Fruit fly (Drosophila melanogaster) whole organism, prepupa: ENCODE measurements around the gene Josd.

Source experiments
- Blimp-1 ChIP-seq: fragments of 200-800 bp; sonication (Bioruptor generic); optimal IDR thresholded peaks from 3 replicates; lab custom pipeline; 2017; ENCODE audit warnings: missing biosample characterization, missing genetic modification characterization, mild to moderate bottlenecking, moderate library complexity, missing genetic modification reagents
- CG10669 ChIP-seq: fragments of 200-800 bp; sonication (Bioruptor generic); optimal IDR thresholded peaks from 3 replicates; lab custom pipeline; 2018; ENCODE audit warnings: missing biosample characterization, mild to moderate bottlenecking, missing genetic modification characterization, moderate library complexity
- CG11902 ChIP-seq: fragments of 200-800 bp; sonication (Bioruptor generic); optimal IDR thresholded peaks from 3 replicates; lab custom pipeline; 2016; ENCODE audit warnings: missing biosample characterization, missing genetic modification characterization
- CG15336 ChIP-seq: fragments of 200-800 bp; sonication (Bioruptor generic); IDR thresholded peaks from 2 replicates; pipeline ENCODE4 v1.3.6; 2022; ENCODE audit warnings: missing biosample characterization, missing genetic modification characterization
- CG31627 ChIP-seq: fragments of 200-800 bp; sonication (Bioruptor generic); optimal IDR thresholded peaks from 3 replicates; lab custom pipeline; 2016; ENCODE audit warnings: missing biosample characterization, missing genetic modification characterization
- CG4318 ChIP-seq: fragments of 200-800 bp; sonication (Bioruptor generic); optimal IDR thresholded peaks from 3 replicates; lab custom pipeline; 2017; ENCODE audit warnings: missing biosample characterization, mild to moderate bottlenecking, missing genetic modification characterization
- CG6163 ChIP-seq: fragments of 200-800 bp; sonication (Bioruptor generic); IDR thresholded peaks from 3 replicates; pipeline ENCODE4 v1.3.6; 2022; ENCODE audit warnings: missing biosample characterization, missing genetic modification characterization
- CG6808 ChIP-seq: fragments of 200-800 bp; sonication (Bioruptor generic); optimal IDR thresholded peaks from 3 replicates; lab custom pipeline; 2017; ENCODE audit warnings: missing biosample characterization, missing genetic modification characterization, mild to moderate bottlenecking, moderate library complexity, missing genetic modification reagents
- CG6854 ChIP-seq: fragments of 200-800 bp; sonication (Bioruptor generic); optimal IDR thresholded peaks from 2 replicates; lab custom pipeline; 2017; ENCODE audit warnings: missing biosample characterization, mild to moderate bottlenecking, missing genetic modification characterization
- CG8119 ChIP-seq: fragments of 200-800 bp; sonication (Bioruptor generic); IDR thresholded peaks from 3 replicates; pipeline ENCODE4 v1.3.6; 2022; ENCODE audit warnings: missing biosample characterization, missing genetic modification characterization
- CG8319 ChIP-seq: fragments of 200-800 bp; sonication (Bioruptor generic); optimal IDR thresholded peaks from 3 replicates; lab custom pipeline; 2016; ENCODE audit warnings: missing biosample characterization, missing genetic modification characterization
- Eip75B ChIP-seq: fragments of 200-800 bp; sonication (Bioruptor generic); optimal IDR thresholded peaks from 3 replicates; lab custom pipeline; 2016; ENCODE audit warnings: missing biosample characterization, missing genetic modification characterization
- Eip78C ChIP-seq: fragments of 200-800 bp; sonication (Bioruptor generic); peaks from one replicate; lab custom pipeline; 2016; ENCODE audit warnings: missing biosample characterization, missing genetic modification characterization
- Eip93F ChIP-seq: fragments of 200-800 bp; sonication (Bioruptor generic); optimal IDR thresholded peaks from 2 replicates; lab custom pipeline; 2016; ENCODE audit warnings: missing biosample characterization, mild to moderate bottlenecking, missing genetic modification characterization
- Ets21C ChIP-seq: fragments of 200-800 bp; sonication (Bioruptor generic); optimal IDR thresholded peaks from 3 replicates; lab custom pipeline; 2016; ENCODE audit warnings: missing biosample characterization, missing genetic modification characterization
- Ets96B ChIP-seq: fragments of 200-800 bp; optimal IDR thresholded peaks from 2 replicates; lab custom pipeline; 2019; ENCODE audit warnings: missing biosample characterization, mild to moderate bottlenecking, missing genetic modification characterization, moderate library complexity
- Hr38 ChIP-seq: sonication (Bioruptor generic); optimal IDR thresholded peaks from 2 replicates; lab custom pipeline; 2016; ENCODE audit warnings: missing biosample characterization, missing genetic modification characterization
- Hr39 ChIP-seq: fragments of 200-800 bp; sonication (Bioruptor generic); optimal IDR thresholded peaks from 2 replicates; lab custom pipeline; 2016; ENCODE audit warnings: missing biosample characterization, missing genetic modification characterization
- Met ChIP-seq: fragments of 200-800 bp; sonication (Bioruptor generic); optimal IDR thresholded peaks from 3 replicates; lab custom pipeline; 2016; ENCODE audit warnings: missing biosample characterization, missing genetic modification characterization
- Smox ChIP-seq: fragments of 200-800 bp; sonication (Bioruptor generic); optimal IDR thresholded peaks from 3 replicates; lab custom pipeline; 2016; ENCODE audit warnings: missing biosample characterization, missing genetic modification characterization
- Sox15 ChIP-seq: fragments of 200-800 bp; sonication (Bioruptor generic); optimal IDR thresholded peaks from 3 replicates; lab custom pipeline; 2016; ENCODE audit warnings: missing biosample characterization, missing genetic modification characterization
- achi ChIP-seq: fragments of 200-800 bp; sonication (Bioruptor generic); optimal IDR thresholded peaks from 3 replicates; lab custom pipeline; 2016; ENCODE audit warnings: missing biosample characterization, missing genetic modification characterization
- acj6 ChIP-seq: fragments of 200-800 bp; sonication (Bioruptor generic); optimal IDR thresholded peaks from 3 replicates; lab custom pipeline; 2016; ENCODE audit warnings: missing biosample characterization, missing genetic modification characterization
- dac ChIP-seq: fragments of 200-800 bp; sonication (Bioruptor generic); optimal IDR thresholded peaks from 2 replicates; lab custom pipeline; 2017; ENCODE audit warnings: missing biosample characterization, mild to moderate bottlenecking, missing genetic modification characterization
- dsx ChIP-seq: fragments of 200-800 bp; optimal IDR thresholded peaks from 3 replicates; lab custom pipeline; 2019; ENCODE audit warnings: missing biosample characterization, mild to moderate bottlenecking, missing genetic modification characterization, moderate library complexity; ENCODE audit not compliant: poor library complexity, severe bottlenecking
- fd59A ChIP-seq: fragments of 200-800 bp; sonication (Bioruptor generic); optimal IDR thresholded peaks from 2 replicates; lab custom pipeline; 2017; ENCODE audit warnings: missing biosample characterization, mild to moderate bottlenecking, missing genetic modification characterization, missing genetic modification reagents
- net ChIP-seq: fragments of 200-800 bp; sonication (Bioruptor generic); optimal IDR thresholded peaks from 3 replicates; lab custom pipeline; 2016; ENCODE audit warnings: missing biosample characterization, missing genetic modification characterization
- pdm3 ChIP-seq: fragments of 200-800 bp; sonication (Bioruptor generic); optimal IDR thresholded peaks from 3 replicates; lab custom pipeline; 2016; ENCODE audit warnings: missing biosample characterization, missing genetic modification characterization
- salr ChIP-seq, 2 experiments: fragments of 200-800 bp; sonication (Bioruptor generic); optimal IDR thresholded peaks; 3 replicates each; lab custom pipeline; 2016 to 2018; ENCODE audit warnings: missing biosample characterization in 2 of 2, missing genetic modification characterization in 2 of 2, mild to moderate bottlenecking in 1 of 2
- vri ChIP-seq: fragments of 200-800 bp; sonication (Bioruptor generic); optimal IDR thresholded peaks from 3 replicates; lab custom pipeline; 2016; ENCODE audit warnings: missing biosample characterization, mild to moderate bottlenecking, missing genetic modification characterization

Josd gene

DNA sequence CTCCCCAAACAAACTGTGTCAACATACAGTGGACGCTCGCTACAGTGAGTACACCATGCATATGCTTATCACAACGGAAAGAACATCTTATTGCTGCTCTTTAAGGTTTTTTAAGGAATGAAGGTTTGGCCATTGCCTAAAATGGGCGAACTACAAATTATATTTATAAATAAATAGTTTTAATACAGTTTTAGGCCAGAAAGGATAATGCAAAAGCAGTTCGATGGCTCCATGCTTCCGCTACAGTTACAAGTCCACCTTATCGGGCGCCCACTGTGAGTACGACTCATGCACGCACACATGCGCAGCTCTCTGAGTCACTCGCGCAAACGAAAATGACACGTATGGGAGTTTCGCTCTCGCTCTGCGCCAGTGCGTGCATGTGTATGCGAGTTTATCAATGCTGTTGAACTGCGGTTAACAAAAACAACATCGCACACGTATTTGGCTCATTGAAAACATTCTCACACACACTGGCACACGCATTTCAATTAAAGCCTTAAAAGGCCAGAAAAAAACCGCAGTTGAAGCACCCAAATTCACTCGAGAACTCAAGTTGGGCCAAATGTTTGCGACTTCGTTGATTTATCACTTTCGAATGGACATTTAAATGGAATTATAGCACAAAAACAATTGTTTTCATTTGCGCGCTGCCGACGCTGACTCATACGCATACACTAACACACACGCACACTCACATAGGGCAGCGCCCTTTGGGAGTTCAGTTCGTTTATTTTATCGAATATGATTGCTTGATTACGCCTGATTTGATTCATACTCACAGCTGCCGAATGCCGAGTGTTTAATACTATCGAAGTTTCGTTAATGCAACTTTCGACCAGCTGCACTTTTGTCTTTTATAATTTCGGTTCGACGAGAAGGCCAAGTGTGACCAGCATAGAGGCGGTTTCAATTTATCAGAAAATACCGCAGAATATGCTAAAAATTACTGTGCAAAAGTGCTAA, 36.5 kb upstream of the Josd start, which contains the start of gene sqh (continued):
- peak; percentile 82 for TF ChIP-seq CG6808 (GFP tag; lab: Kevin White, UChicago)
- no peak for TF ChIP-seq Hr38 (GFP tag; lab: Kevin White, UChicago)
- TF ChIP-seq CG6163: peak; percentile 87
- peak; percentile 85 for TF ChIP-seq Met (GFP tag; lab: Kevin White, UChicago)
- TF ChIP-seq Smox (GFP tag; lab: Kevin White, UChicago): peak; percentile 82
- TF ChIP-seq salr (GFP tag; optimal IDR thresholded peaks at IDR 0.05; lab: Kevin White, UChicago): peak; percentile 69 to 75
- peak; percentile 83 for TF ChIP-seq CG4318 (GFP tag; lab: Kevin White, UChicago)
- TF ChIP-seq Eip78C (GFP tag; lab: Kevin White, UChicago): peak; percentile 97
- TF ChIP-seq CG15336: peak; percentile 94
- TF ChIP-seq acj6 (GFP tag; lab: Kevin White, UChicago): peak; percentile 90
- TF ChIP-seq CG31627 (GFP tag; lab: Kevin White, UChicago): peak; percentile 75

DNA sequence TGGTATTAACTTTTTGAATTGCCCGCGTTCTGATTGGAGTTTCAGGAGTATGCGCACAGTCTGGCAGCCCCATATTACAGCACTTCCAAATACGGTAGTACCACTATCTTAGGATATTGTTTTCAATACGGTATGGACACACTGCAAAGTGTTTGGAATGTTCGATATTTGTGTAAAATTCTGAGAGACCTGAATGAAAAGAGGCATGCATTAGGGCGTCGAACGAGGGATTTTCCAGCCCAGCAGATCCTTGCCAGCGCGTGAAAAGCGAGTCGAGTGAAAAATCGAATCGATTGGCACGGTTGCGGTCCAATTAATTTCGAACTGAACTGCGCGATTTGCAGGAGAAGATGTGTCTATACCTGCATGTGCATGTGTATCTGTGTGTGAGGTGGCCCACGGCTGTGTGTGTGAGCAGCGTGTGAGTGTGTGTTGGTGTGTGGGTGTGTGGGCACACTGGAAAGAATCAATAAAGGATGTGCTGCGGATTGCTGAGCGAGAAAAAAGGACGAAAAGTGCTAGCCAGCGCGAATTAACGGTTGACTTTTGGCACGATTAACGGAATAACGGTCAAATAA, 35.4 kb upstream of the Josd start, which contains the start of gene dtn:
TSS of gene dtn (plus strand) at position 176 of the 578 bp plus-strand sequence.
- TF ChIP-seq Eip75B (GFP tag; lab: Kevin White, UChicago) (no peak), CG6854 (GFP tag; lab: Kevin White, UChicago) (no peak), Sox15 (GFP tag; lab: Kevin White, UChicago) (no peak), CG10669 (GFP tag; lab: Kevin White, UChicago) (no peak), CG8119 (peak; percentile 17; the same call in 1 of the 3 replicates)

DNA sequence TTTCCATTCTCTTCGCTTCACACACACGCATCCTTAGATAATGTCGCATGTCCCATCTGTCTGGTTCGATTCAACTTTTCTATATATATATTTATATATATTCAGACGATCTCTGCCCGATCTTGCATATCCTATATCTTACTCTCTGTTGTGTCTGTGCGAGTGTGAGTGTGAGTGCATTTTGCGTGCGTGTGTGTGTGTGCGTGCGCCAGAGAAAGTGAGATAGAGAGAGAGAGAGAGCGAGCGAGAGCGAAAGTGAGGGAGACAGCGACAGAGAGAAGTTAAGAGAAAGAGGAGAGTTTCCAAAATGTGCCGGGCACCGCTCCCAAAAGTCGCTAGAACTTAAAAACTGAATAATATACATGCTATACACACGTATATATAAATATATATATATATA, 29.2 kb upstream of the Josd start:
- no peak for TF ChIP-seq CG10669 (GFP tag; lab: Kevin White, UChicago)

DNA sequence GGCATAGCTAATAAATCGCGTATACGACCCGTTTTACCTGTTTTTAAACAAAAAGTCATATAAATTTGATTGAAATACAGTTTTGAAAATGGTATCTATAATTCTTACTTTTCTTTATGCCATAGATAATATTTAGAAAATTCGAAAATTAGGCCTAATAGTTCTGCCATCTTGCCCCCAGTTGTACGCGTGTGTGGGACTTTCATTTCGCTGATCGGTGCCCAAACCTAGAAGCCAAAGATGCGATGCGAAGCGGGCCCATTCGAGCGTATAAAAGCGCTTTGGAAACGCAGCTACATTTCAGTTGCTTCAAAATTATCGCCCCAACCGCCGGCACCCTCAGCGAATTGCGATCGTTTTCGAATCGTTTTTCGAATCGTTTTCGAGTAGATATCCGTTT, 24.0 kb upstream of the Josd start, which contains the start of gene CG14445:
TSS of gene CG14445 (plus strand) at position 301 of the 400 bp plus-strand sequence.
- TF ChIP-seq CG6854 (GFP tag; lab: Kevin White, UChicago): no peak
- no peak for TF ChIP-seq Ets96B
- no peak for TF ChIP-seq pdm3 (GFP tag; lab: Kevin White, UChicago)
- no peak for TF ChIP-seq achi (GFP tag; lab: Kevin White, UChicago)
- no peak for TF ChIP-seq Hr39
- TF ChIP-seq Blimp-1: no peak
- no peak for TF ChIP-seq Sox15 (GFP tag; lab: Kevin White, UChicago)
- no peak for TF ChIP-seq Ets21C (GFP tag; lab: Kevin White, UChicago)
- TF ChIP-seq vri: no peak
- no peak for TF ChIP-seq dac
- TF ChIP-seq CG11902: no peak
- no peak for TF ChIP-seq Eip93F
- no peak for TF ChIP-seq Eip78C (GFP tag; lab: Kevin White, UChicago)
- no peak for TF ChIP-seq fd59A (GFP tag; lab: Kevin White, UChicago)
- TF ChIP-seq CG8119: no peak
- no peak for TF ChIP-seq dsx (GFP tag; lab: Kevin White, UChicago)
- TF ChIP-seq CG10669 (GFP tag; lab: Kevin White, UChicago): no peak
- TF ChIP-seq CG8319 (GFP tag; lab: Kevin White, UChicago): no peak

- TF ChIP-seq CG31627 (GFP tag; lab: Kevin White, UChicago) (no peak), net (GFP tag; lab: Kevin White, UChicago) (no peak)
Observed at dm6 chrX:6252897-6253540, 8.0 kb upstream of the Josd start.
